Fruit fly (Drosophila melanogaster) whole organism, wandering third instar larva: ENCODE measurements around the gene CG33229.

Experiments used
- Abd-B ChIP-seq: fragments of >200 bp; optimal IDR thresholded peaks from 2 replicates; lab custom pipeline; 2017; ENCODE audit warnings: missing biosample characterization, missing genetic modification characterization
- CG32264 ChIP-seq: fragments of 200-800 bp; sonication (Bioruptor generic); optimal IDR thresholded peaks from 2 replicates; lab custom pipeline; 2016; ENCODE audit warnings: missing biosample characterization, missing genetic modification characterization
- Dfd ChIP-seq: fragments of >200 bp; optimal IDR thresholded peaks from 2 replicates; lab custom pipeline; 2017; ENCODE audit warnings: missing biosample characterization, missing genetic modification characterization
- HLH106 ChIP-seq: fragments of 200-800 bp; optimal IDR thresholded peaks from 3 replicates; lab custom pipeline; 2019; ENCODE audit warnings: missing biosample characterization, mild to moderate bottlenecking, missing genetic modification characterization, moderate library complexity
- Hnf4 ChIP-seq: fragments of 200-800 bp; sonication (Bioruptor generic); optimal IDR thresholded peaks from 2 replicates; lab custom pipeline; 2016; ENCODE audit warnings: missing biosample characterization, mild to moderate bottlenecking, missing genetic modification characterization
- Hr78 ChIP-seq: fragments of >200 bp; optimal IDR thresholded peaks from 2 replicates; lab custom pipeline; 2017; ENCODE audit warnings: missing biosample characterization, missing genetic modification characterization
- OdsH ChIP-seq: fragments of 200-800 bp; sonication (Bioruptor generic); optimal IDR thresholded peaks from 2 replicates; lab custom pipeline; 2016; ENCODE audit warnings: missing biosample characterization, mild to moderate bottlenecking, missing genetic modification characterization
- Sp1 ChIP-seq: fragments of 200-800 bp; sonication (Bioruptor generic); optimal IDR thresholded peaks from 3 replicates; lab custom pipeline; 2019; ENCODE audit warnings: missing biosample characterization, mild to moderate bottlenecking, missing genetic modification characterization, moderate library complexity
- dl ChIP-seq, 2 experiments: fragments of 175-275, 200-275 bp in 1 of 2; fragments of 200-275 bp in 1 of 2; sonication (Bioruptor generic); optimal IDR thresholded peaks; lab custom pipeline; 2018; ENCODE audit warnings: mild to moderate bottlenecking in 2 of 2, missing biosample characterization in 2 of 2, missing genetic modification characterization in 2 of 2, moderate library complexity in 2 of 2; ENCODE audit not compliant: partially characterized antibody in 2 of 2, insufficient read depth in 1 of 2
- lola ChIP-seq: fragments of >200 bp; optimal IDR thresholded peaks from 2 replicates; lab custom pipeline; 2017; ENCODE audit warnings: missing biosample characterization, missing genetic modification characterization
- pan ChIP-seq: fragments of >200 bp; optimal IDR thresholded peaks from 2 replicates; lab custom pipeline; 2017
- psq ChIP-seq: fragments of 200-800 bp; sonication (Bioruptor generic); optimal IDR thresholded peaks from 3 replicates; lab custom pipeline; 2017; ENCODE audit warnings: missing biosample characterization, mild to moderate bottlenecking, missing genetic modification characterization, moderate library complexity
- rgr ChIP-seq: fragments of 200-800 bp; sonication (Bioruptor generic); optimal IDR thresholded peaks from 3 replicates; lab custom pipeline; 2016; ENCODE audit warnings: missing biosample characterization, mild to moderate bottlenecking, missing genetic modification characterization
- usp ChIP-seq: fragments of >200 bp; optimal IDR thresholded peaks from 2 replicates; lab custom pipeline; 2017; ENCODE audit warnings: missing biosample characterization, missing genetic modification characterization

DNA sequence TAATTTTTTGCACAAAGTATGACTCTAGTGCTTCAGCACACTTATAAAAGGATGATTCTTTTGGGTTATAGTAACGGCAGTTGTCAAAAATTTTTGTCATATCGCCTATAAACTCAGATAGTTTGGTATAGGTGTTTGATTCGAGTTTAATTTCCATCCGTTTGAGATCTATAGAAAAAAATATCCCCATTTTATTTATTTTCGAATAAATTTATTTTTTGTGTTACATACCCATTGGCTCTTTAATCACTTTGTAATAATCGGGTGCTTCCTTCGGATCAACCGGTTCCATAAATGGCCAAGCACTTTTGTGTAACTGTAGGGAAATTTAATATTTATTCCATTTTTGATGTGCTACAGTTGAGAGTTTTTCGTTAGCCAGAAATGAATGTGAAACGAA, 10.7 kb downstream of the CG33229 start:
- TF ChIP-seq HLH106 (tag; lab: Kevin White, UChicago): no peak
- no peak for TF ChIP-seq Abd-B (GFP tag; lab: Kevin White, UChicago)
- no peak for TF ChIP-seq Sp1 (GFP tag; lab: Kevin White, UChicago)
- TF ChIP-seq OdsH: no peak
- TF ChIP-seq pan: no peak
- no peak for TF ChIP-seq psq (GFP tag; lab: Kevin White, UChicago)
- no peak for TF ChIP-seq usp (GFP tag; lab: Kevin White, UChicago)
- TF ChIP-seq Hr78 (GFP tag; lab: Kevin White, UChicago): no peak
- no peak for TF ChIP-seq lola (GFP tag; lab: Kevin White, UChicago)
- TF ChIP-seq CG32264 (GFP tag; lab: Kevin White, UChicago): no peak
- TF ChIP-seq Dfd (GFP tag; lab: Kevin White, UChicago): no peak
- no peak for TF ChIP-seq Hnf4
- TF ChIP-seq rgr (GFP tag; lab: Kevin White, UChicago): no peak
- TF ChIP-seq dl (GFP tag; optimal IDR thresholded peaks at IDR 0.05; lab: Kevin White, UChicago; ENCODE audit: insufficient read depth in 1 of 2, partially characterized antibody in 2 of 2): no peak
